Worm (Caenorhabditis elegans) whole organism, L1 larva: Measurements from ENCODE around the gene ddn-2.
A peak's percentile ranks its signal among the peaks of the same experiment; 100 is the strongest.

ENCODE experiments used
- C16A3.4 ChIP-seq: fragments of 150-350 bp; optimal IDR thresholded peaks from 2 replicates; lab custom pipeline; 2014; ENCODE audit warnings: missing biosample characterization, missing genetic modification characterization
- C34B4.2 ChIP-seq: sonication (generic microtip); optimal IDR thresholded peaks from 2 replicates; lab custom pipeline; 2017; ENCODE audit warnings: mild to moderate bottlenecking, missing genetic modification characterization, missing compliant biosample characterization
- alr-1 ChIP-seq: fragments of 200-800 bp; sonication (Bioruptor generic); optimal IDR thresholded peaks from 2 replicates; lab custom pipeline; 2018; ENCODE audit warnings: borderline replicate concordance, mild to moderate bottlenecking, missing genetic modification characterization, missing compliant biosample characterization
- ama-1 ChIP-seq: fragments of 150-350 bp; optimal IDR thresholded peaks from 2 replicates; lab custom pipeline; 2014
- blmp-1 ChIP-seq: fragments of 150-350 bp; optimal IDR thresholded peaks from 2 replicates; lab custom pipeline; 2014; ENCODE audit warnings: missing biosample characterization, missing genetic modification characterization
- ceh-63 ChIP-seq: fragments of 200-800 bp; sonication (Bioruptor generic); optimal IDR thresholded peaks from 2 replicates; lab custom pipeline; 2018; ENCODE audit warnings: mild to moderate bottlenecking, missing genetic modification characterization, missing compliant biosample characterization
- ceh-8 ChIP-seq: fragments of 200-800 bp; sonication (Bioruptor generic); optimal IDR thresholded peaks from 2 replicates; lab custom pipeline; 2018; ENCODE audit warnings: mild to moderate bottlenecking, missing genetic modification characterization, moderate library complexity, missing compliant biosample characterization
- ceh-90 ChIP-seq: sonication (generic microtip); optimal IDR thresholded peaks from 2 replicates; lab custom pipeline; 2016; ENCODE audit warnings: missing genetic modification characterization, missing compliant biosample characterization
- ces-1 ChIP-seq: fragments of 150-350 bp; optimal IDR thresholded peaks from 2 replicates; lab custom pipeline; 2014; ENCODE audit warnings: missing biosample characterization, missing genetic modification reagents, missing genetic modification characterization
- dpl-1 ChIP-seq, 3 experiments: fragments of 150-350 bp in 2 of 3; sonication (generic microtip) in 1 of 3; optimal IDR thresholded peaks; 2 replicates each; lab custom pipeline; 2014 to 2017; ENCODE audit warnings: missing biosample characterization in 3 of 3, missing genetic modification characterization in 3 of 3, missing genetic modification reagents in 3 of 3
- efl-1 ChIP-seq, 4 experiments: fragments of 150-350 bp; optimal IDR thresholded peaks in 3 of 4; peaks in 1 of 4; 1 replicate in 1 of 4; 2 replicates in 3 of 4; lab custom pipeline; 2014; ENCODE audit warnings: missing biosample characterization in 2 of 4, missing genetic modification characterization in 2 of 4, missing genetic modification reagents in 2 of 4
- egl-13 ChIP-seq: sonication (generic microtip); optimal IDR thresholded peaks from 2 replicates; lab custom pipeline; 2016; ENCODE audit warnings: missing genotype, missing genetic modification reagents, missing genetic modification characterization, missing compliant biosample characterization
- egl-27 ChIP-seq, 2 experiments: fragments of 150-350 bp in 1 of 2; sonication (generic microtip); optimal IDR thresholded peaks; 3 replicates each; lab custom pipeline; 2017 to 2018; ENCODE audit warnings: missing biosample characterization in 2 of 2, missing genetic modification characterization in 2 of 2, missing genetic modification reagents in 2 of 2
- elt-2 ChIP-seq: sonication (generic microtip); optimal IDR thresholded peaks from 2 replicates; lab custom pipeline; 2016; ENCODE audit warnings: missing genetic modification characterization, mild to moderate bottlenecking, inconsistent platforms, missing compliant biosample characterization, missing genetic modification reagents
- hlh-4 ChIP-seq: sonication (generic microtip); optimal IDR thresholded peaks from 2 replicates; lab custom pipeline; 2016; ENCODE audit warnings: mild to moderate bottlenecking, missing genetic modification characterization, missing compliant biosample characterization
- hpl-2 ChIP-seq: fragments of 150-350 bp; optimal IDR thresholded peaks from 2 replicates; lab custom pipeline; 2014; ENCODE audit warnings: missing biosample characterization, missing genetic modification reagents, missing genetic modification characterization
- irx-1 ChIP-seq: sonication (generic microtip); optimal IDR thresholded peaks from 2 replicates; lab custom pipeline; 2016; ENCODE audit warnings: missing genetic modification characterization, missing compliant biosample characterization
- isw-1 ChIP-seq: fragments of 200-800 bp; sonication (Bioruptor generic); IDR thresholded peaks from 2 replicates; pipeline ENCODE4 v1.3.6; 2022; ENCODE audit warnings: missing genetic modification characterization, missing compliant biosample characterization
- lin-13 ChIP-seq: fragments of 150-350 bp; optimal IDR thresholded peaks from 2 replicates; lab custom pipeline; 2014; ENCODE audit warnings: missing biosample characterization, missing genetic modification reagents, missing genetic modification characterization
- lin-15B ChIP-seq: fragments of 150-350 bp; sonication (generic microtip); optimal IDR thresholded peaks from 3 replicates; lab custom pipeline; 2014; ENCODE audit warnings: missing biosample characterization, missing genetic modification characterization
- lin-35 ChIP-seq, 2 experiments: fragments of 150-350 bp; optimal IDR thresholded peaks; 2 replicates each; lab custom pipeline; 2014; ENCODE audit warnings: missing biosample characterization in 2 of 2, missing genetic modification characterization in 2 of 2, missing genetic modification reagents in 2 of 2
- lsy-2 ChIP-seq, 2 experiments: fragments of 150-350 bp; optimal IDR thresholded peaks; 2 replicates each; lab custom pipeline; 2014; ENCODE audit warnings: missing biosample characterization in 2 of 2, missing genetic modification characterization in 2 of 2
- mab-9 ChIP-seq: fragments of 200-800 bp; sonication (Bioruptor generic); IDR thresholded peaks from 2 replicates; pipeline ENCODE4 v1.3.6; 2022; ENCODE audit warnings: missing genetic modification reagents, missing genetic modification characterization, missing compliant biosample characterization
- nhr-237 ChIP-seq: fragments of 150-350 bp; optimal IDR thresholded peaks from 2 replicates; lab custom pipeline; 2014; ENCODE audit warnings: missing biosample characterization, missing genetic modification characterization
- nhr-47 ChIP-seq: sonication (generic microtip); optimal IDR thresholded peaks from 2 replicates; lab custom pipeline; 2016; ENCODE audit warnings: mild to moderate bottlenecking, missing genetic modification characterization, moderate library complexity, missing compliant biosample characterization
- nhr-71 ChIP-seq: sonication (generic microtip); optimal IDR thresholded peaks from 2 replicates; lab custom pipeline; 2016; ENCODE audit warnings: mild to moderate bottlenecking, missing genetic modification characterization, moderate library complexity, missing compliant biosample characterization
- nhr-76 ChIP-seq: sonication (generic microtip); optimal IDR thresholded peaks from 2 replicates; lab custom pipeline; 2017; ENCODE audit warnings: missing biosample characterization, missing genetic modification characterization
- nhr-77 ChIP-seq: fragments of 150-350 bp; optimal IDR thresholded peaks from 2 replicates; lab custom pipeline; 2014; ENCODE audit warnings: missing biosample characterization, missing genetic modification characterization
- nhr-85 ChIP-seq: sonication (generic microtip); peaks from one replicate; lab custom pipeline; 2016; ENCODE audit warnings: missing genetic modification characterization, inconsistent platforms, missing compliant biosample characterization
- nhr-90 ChIP-seq: sonication (generic microtip); optimal IDR thresholded peaks from 2 replicates; lab custom pipeline; 2016; ENCODE audit warnings: mild to moderate bottlenecking, missing genetic modification characterization, missing compliant biosample characterization; ENCODE audit not compliant: poor library complexity
- pag-3 ChIP-seq: sonication (generic microtip); optimal IDR thresholded peaks from 2 replicates; lab custom pipeline; 2017; ENCODE audit warnings: missing genetic modification characterization, mild to moderate bottlenecking, missing compliant biosample characterization, antibody characterized with exemption, borderline replicate concordance; ENCODE audit not compliant: insufficient read depth
- snpc-4 ChIP-seq: fragments of 150-350 bp; optimal IDR thresholded peaks from 2 replicates; lab custom pipeline; 2014; ENCODE audit warnings: missing biosample characterization, missing genetic modification characterization
- snu-23 ChIP-seq: sonication (generic microtip); optimal IDR thresholded peaks from 2 replicates; lab custom pipeline; 2016; ENCODE audit warnings: missing genetic modification characterization, missing compliant biosample characterization
- sptf-1 ChIP-seq: fragments of 150-350 bp; optimal IDR thresholded peaks from 2 replicates; lab custom pipeline; 2014; ENCODE audit warnings: missing biosample characterization, missing genetic modification characterization
- tlp-1 ChIP-seq: fragments of 150-350 bp; optimal IDR thresholded peaks from 2 replicates; lab custom pipeline; 2014; ENCODE audit warnings: missing biosample characterization, missing genetic modification characterization
- unc-130 ChIP-seq: fragments of 150-350 bp; optimal IDR thresholded peaks from 2 replicates; lab custom pipeline; 2017; ENCODE audit warnings: missing biosample characterization, missing genetic modification characterization, inconsistent platforms
- unc-62 ChIP-seq: fragments of 150-350 bp; optimal IDR thresholded peaks from 2 replicates; lab custom pipeline; 2014; ENCODE audit warnings: missing biosample characterization, missing genetic modification reagents, missing genetic modification characterization
- unc-98 ChIP-seq: fragments of 200-800 bp; sonication (Bioruptor generic); IDR thresholded peaks from 2 replicates; pipeline ENCODE4 v1.3.6; 2022; ENCODE audit warnings: missing genetic modification characterization, missing compliant biosample characterization
- xbp-1 ChIP-seq: sonication (generic microtip); optimal IDR thresholded peaks from 2 replicates; lab custom pipeline; 2016; ENCODE audit warnings: missing genetic modification characterization, missing compliant biosample characterization
- zag-1 ChIP-seq: fragments of 150-350 bp; optimal IDR thresholded peaks from 2 replicates; lab custom pipeline; 2014; ENCODE audit warnings: missing biosample characterization, missing genetic modification characterization
- ztf-11 ChIP-seq, 2 experiments: sonication (generic microtip); optimal IDR thresholded peaks; 2 replicates each; lab custom pipeline; 2016 to 2017; ENCODE audit warnings: missing genetic modification characterization in 2 of 2, missing biosample characterization in 1 of 2, missing compliant biosample characterization in 1 of 2
- ztf-4 ChIP-seq: fragments of 150-350 bp; optimal IDR thresholded peaks from 2 replicates; lab custom pipeline; 2014; ENCODE audit warnings: missing biosample characterization, missing genetic modification characterization

Gene ddn-2

DNA sequence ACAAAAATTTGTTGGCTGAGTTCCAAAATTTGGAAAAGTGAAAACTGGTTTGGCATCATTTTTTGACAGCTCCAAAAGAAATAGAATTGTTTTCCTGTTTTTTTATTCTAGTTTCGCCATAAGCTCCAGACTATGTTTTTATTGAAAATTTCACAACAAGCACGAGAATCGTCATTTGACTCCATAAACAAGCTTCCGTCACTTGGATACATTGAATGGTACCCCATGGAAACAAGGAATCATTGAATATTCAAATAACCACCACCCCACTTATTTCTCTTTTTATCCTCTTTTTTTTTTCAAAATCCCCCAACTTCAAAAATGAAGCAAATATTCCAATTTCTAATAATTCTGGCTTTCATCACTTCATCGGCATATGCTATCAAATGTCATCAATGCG, at the start of gene ddn-2:
Gene ddn-2 (plus strand): TSS at position 301 of the 400 bp plus-strand sequence.
- no peak for TF ChIP-seq ceh-63 (GFP tag; lab: Kevin White, UChicago)
- no peak for TF ChIP-seq efl-1 (optimal IDR thresholded peaks at IDR 0.05; lab: Kevin White, UChicago)
- peak in 1 of 2 experiments; percentile 21 for TF ChIP-seq efl-1 (GFP tag; optimal IDR thresholded peaks at IDR 0.05 in 1 of 2; lab: Kevin White, UChicago)
- no peak for TF ChIP-seq nhr-76

DNA sequence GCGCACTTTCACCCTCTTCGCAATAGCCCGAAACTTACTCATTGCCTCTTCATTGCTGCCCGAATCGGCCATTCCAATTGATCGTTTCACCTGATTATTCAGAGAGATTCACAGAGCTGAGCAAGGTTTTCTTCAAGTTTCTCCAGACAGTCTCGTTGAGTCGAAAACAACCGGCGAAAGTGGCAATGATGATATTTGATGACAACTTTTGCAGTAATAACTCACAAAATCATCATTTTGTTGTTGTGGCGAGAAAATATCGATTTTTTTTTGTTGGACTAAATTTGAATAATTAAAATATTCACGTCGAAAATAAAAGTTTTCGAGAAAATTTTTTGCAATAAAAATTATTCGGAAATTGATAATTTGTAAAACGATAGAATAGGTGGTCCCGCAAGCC, 43.3 kb upstream of the ddn-2 start, which contains the start of gene snf-5:
Gene snf-5 (minus strand): TSS at position 182 of the 400 bp plus-strand sequence.
- TF ChIP-seq dpl-1 (GFP tag; optimal IDR thresholded peaks at IDR 0.05; lab: Kevin White, UChicago) (no peak), efl-1 (optimal IDR thresholded peaks at IDR 0.05; lab: Kevin White, UChicago) (no peak), efl-1 (GFP tag; optimal IDR thresholded peaks at IDR 0.05 in 1 of 2; lab: Kevin White, UChicago) (peak in 1 of 2 experiments; percentile 90), lin-15B (no peak), lin-13 (no peak)

DNA sequence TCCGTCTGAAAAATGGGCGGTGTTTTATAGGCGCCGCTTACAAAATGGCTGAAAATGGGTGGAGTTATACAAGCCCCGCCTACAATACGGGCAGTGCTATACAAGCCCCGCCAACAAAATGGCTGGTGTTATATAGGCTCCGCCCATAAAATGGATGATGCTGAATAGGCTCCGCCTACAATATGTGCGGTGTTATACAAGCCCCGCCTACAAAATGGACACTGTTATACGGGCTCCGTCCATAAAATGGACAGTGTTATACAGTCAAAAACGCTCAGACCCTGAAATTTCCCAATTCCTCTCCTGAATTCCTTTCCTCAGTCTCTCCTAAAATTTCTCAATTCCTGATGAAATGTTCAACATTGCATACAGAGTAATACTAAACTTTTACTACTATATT, 42.8 kb upstream of the ddn-2 start:
- TF ChIP-seq alr-1: no peak
- no peak for TF ChIP-seq blmp-1 (tag; lab: Kevin White, UChicago)
- no peak for TF ChIP-seq unc-62 (GFP tag; lab: Kevin White, UChicago)
- TF ChIP-seq pag-3: no peak
- TF ChIP-seq xbp-1 (tag; lab: Kevin White, UChicago): no peak
- no peak for TF ChIP-seq egl-13 (tag; lab: Kevin White, UChicago)
- no peak for TF ChIP-seq efl-1 (optimal IDR thresholded peaks at IDR 0.05; lab: Kevin White, UChicago)
- no peak for TF ChIP-seq efl-1 (GFP tag; optimal IDR thresholded peaks at IDR 0.05 in 1 of 2; lab: Kevin White, UChicago)
- no peak for TF ChIP-seq nhr-90
- no peak for TF ChIP-seq lin-15B
- TF ChIP-seq snu-23 (GFP tag; lab: Kevin White, UChicago): no peak
- TF ChIP-seq nhr-77 (tag; lab: Kevin White, UChicago): no peak
- no peak for TF ChIP-seq zag-1 (tag; lab: Kevin White, UChicago)
- TF ChIP-seq, all 84 proteins: peak for 0

ce11 chrII:12878071-12878668, 30.7 kb upstream of the ddn-2 start, which contains the start of gene gsy-1:
Gene gsy-1, minus strand, starts transcription at chrII:12878121.
- peak; percentile 32 for TF ChIP-seq nhr-85 (tag; lab: Kevin White, UChicago)
- no peak for TF ChIP-seq efl-1 (optimal IDR thresholded peaks at IDR 0.05; lab: Kevin White, UChicago)
- peak in 1 of 2 experiments; percentile 17 for TF ChIP-seq efl-1 (GFP tag; optimal IDR thresholded peaks at IDR 0.05 in 1 of 2; lab: Kevin White, UChicago)
- no peak for TF ChIP-seq ces-1 (GFP tag; lab: Kevin White, UChicago)

DNA sequence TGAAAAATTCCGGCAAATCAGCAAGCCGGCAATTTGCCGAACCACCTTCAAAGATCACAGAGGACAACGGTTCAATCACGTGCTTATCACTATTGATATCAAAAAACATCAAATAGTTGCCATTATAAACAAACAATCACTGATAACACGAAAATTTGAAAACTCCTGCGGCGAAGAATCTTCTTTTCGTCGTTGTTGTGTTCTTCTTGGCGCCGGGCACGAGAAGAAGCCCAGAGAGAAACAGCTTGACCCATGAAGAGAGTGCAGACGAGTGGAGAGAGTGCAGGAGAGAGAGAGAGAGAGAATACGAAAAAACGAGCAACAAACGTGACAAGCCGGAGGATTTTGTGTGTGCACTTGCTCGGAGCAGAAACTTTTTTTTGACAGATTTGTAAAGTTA, 30.2 kb upstream of the ddn-2 start:
- TF ChIP-seq ceh-8 (GFP tag; lab: Kevin White, UChicago) (no peak), nhr-71 (peak; percentile 69), snu-23 (GFP tag; lab: Kevin White, UChicago) (peak; percentile 53), sptf-1 (tag; lab: Kevin White, UChicago) (no peak), lin-13 (no peak), unc-98 (GFP tag; lab: Robert Waterston, UW) (no peak), isw-1 (GFP tag; lab: Robert Waterston, UW) (no peak), ama-1 (peak; percentile 17), ztf-4 (tag; lab: Kevin White, UChicago) (no peak), lin-15B (no peak), ztf-11 (tag; optimal IDR thresholded peaks at IDR 0.05; lab: Kevin White, UChicago) (no peak), C16A3.4 (tag; lab: Kevin White, UChicago) (no peak), C34B4.2 (tag; lab: Kevin White, UChicago) (no peak), unc-130 (tag; lab: Kevin White, UChicago) (no peak), hpl-2 (GFP tag; lab: Kevin White, UChicago) (no peak), tlp-1 (no peak), lin-35 (GFP tag; optimal IDR thresholded peaks at IDR 0.05; lab: Kevin White, UChicago) (peak in 1 of 2 experiments; percentile 48), irx-1 (tag; lab: Kevin White, UChicago) (peak; percentile 14), dpl-1 (GFP tag; optimal IDR thresholded peaks at IDR 0.05; lab: Kevin White, UChicago) (peak in 2 of 3 experiments; percentile 11 to 36), nhr-237 (no peak), ceh-90 (no peak), nhr-85 (tag; lab: Kevin White, UChicago) (no peak), egl-27 (tag; optimal IDR thresholded peaks at IDR 0.05; lab: Kevin White, UChicago) (no peak), elt-2 (peak; percentile 88), nhr-47 (no peak), lsy-2 (tag; optimal IDR thresholded peaks at IDR 0.05; lab: Kevin White, UChicago) (peak; percentile 4 to 26), hlh-4 (no peak), blmp-1 (tag; lab: Kevin White, UChicago) (peak; percentile 18), mab-9 (GFP tag; lab: Robert Waterston, UW) (no peak), nhr-90 (peak; percentile 39), snpc-4 (tag; lab: Kevin White, UChicago) (no peak)
